Worm (Caenorhabditis elegans): ENCODE measurements around the gene ttc-37.
A peak's percentile ranks its signal among the peaks of the same experiment; 100 is the strongest.

The ttc-37 gene

ce11 chrV:5200188-5200587, 4.1 kb upstream of the ttc-37 start:
- TF ChIP-seq C08G9.2 (tag; optimal IDR thresholded peaks at IDR 0.05) (no peak), lim-6 (tag; optimal IDR thresholded peaks at IDR 0.05) (no peak), ceh-48 (tag; optimal IDR thresholded peaks at IDR 0.05) (no peak), hlh-8 (tag; optimal IDR thresholded peaks at IDR 0.05) (no peak), unc-42 (tag; optimal IDR thresholded peaks at IDR 0.05) (peak; percentile 98), madf-2 (tag; optimal IDR thresholded peaks at IDR 0.05) (no peak), elt-4 (tag; optimal IDR thresholded peaks at IDR 0.05) (no peak), pqm-1 (tag; optimal IDR thresholded peaks at IDR 0.05) (no peak), ceh-24 (tag; optimal IDR thresholded peaks at IDR 0.05) (no peak), pha-2 (tag; optimal IDR thresholded peaks at IDR 0.05) (no peak), fkh-10 (GFP tag; optimal IDR thresholded peaks at IDR 0.05) (peak; percentile 48), pat-9 (tag; optimal IDR thresholded peaks at IDR 0.05) (no peak), pha-4 (tag; optimal IDR thresholded peaks at IDR 0.05) (no peak), gmeb-2 (tag; optimal IDR thresholded peaks at IDR 0.05) (no peak)

- TF ChIP-seq unc-55 (GFP tag; optimal IDR thresholded peaks at IDR 0.05): peak; percentile 27
- no peak for TF ChIP-seq ceh-31 (tag; optimal IDR thresholded peaks at IDR 0.05)
Observed at ce11 chrV:5201706-5202105, 2.6 kb upstream of the ttc-37 start.

- TF ChIP-seq ceh-34 (tag; optimal IDR thresholded peaks at IDR 0.05) (no peak), ets-4 (tag; optimal IDR thresholded peaks at IDR 0.05) (no peak), ref-2 (tag; optimal IDR thresholded peaks at IDR 0.05) (no peak), ttx-3 (tag; optimal IDR thresholded peaks at IDR 0.05) (no peak), elt-4 (tag; optimal IDR thresholded peaks at IDR 0.05) (no peak), ceh-19 (GFP tag; optimal IDR thresholded peaks at IDR 0.05) (no peak), ceh-14 (tag; optimal IDR thresholded peaks at IDR 0.05) (no peak), ama-1 (optimal IDR thresholded peaks at IDR 0.05) (no peak), ceh-30 (tag; optimal IDR thresholded peaks at IDR 0.05) (no peak), ztf-16 (tag; optimal IDR thresholded peaks at IDR 0.05) (no peak), ceh-6 (GFP tag; optimal IDR thresholded peaks at IDR 0.05) (no peak), hlh-6 (tag; optimal IDR thresholded peaks at IDR 0.05) (no peak), unc-3 (GFP tag; conservative IDR thresholded peaks at IDR 0.05) (no peak), unc-3 (tag; optimal IDR thresholded peaks at IDR 0.05) (no peak), ceh-2 (tag; optimal IDR thresholded peaks at IDR 0.05) (no peak), ceh-22 (tag; optimal IDR thresholded peaks at IDR 0.05) (no peak), odd-2 (tag; optimal IDR thresholded peaks at IDR 0.05) (no peak), Y22D7AL.16 (tag; optimal IDR thresholded peaks at IDR 0.05) (no peak)
Observed at ce11 chrV:5203643-5204042, 632 bp upstream of the ttc-37 start.

ce11 chrV:5213674-5214073, 9.4 kb downstream of the ttc-37 start:
- TF ChIP-seq mec-3 (tag; optimal IDR thresholded peaks at IDR 0.05; ENCODE audit: borderline replicate concordance) (no peak), nfya-1 (tag; optimal IDR thresholded peaks at IDR 0.05) (peak; percentile 92)

- TF ChIP-seq sox-4 (tag; optimal IDR thresholded peaks at IDR 0.05) (no peak), ceh-9 (tag; optimal IDR thresholded peaks at IDR 0.05) (no peak), gmeb-2 (tag; optimal IDR thresholded peaks at IDR 0.05) (no peak), ceh-24 (tag; optimal IDR thresholded peaks at IDR 0.05) (no peak), elt-2 (tag; optimal IDR thresholded peaks at IDR 0.05) (no peak), hlh-6 (tag; optimal IDR thresholded peaks at IDR 0.05) (no peak), syd-9 (tag; optimal IDR thresholded peaks at IDR 0.05) (no peak), mec-3 (tag; optimal IDR thresholded peaks at IDR 0.05; ENCODE audit: borderline replicate concordance) (no peak), tbx-2 (tag; optimal IDR thresholded peaks at IDR 0.05) (no peak), ahr-1 (tag; optimal IDR thresholded peaks at IDR 0.05) (no peak)
Observed at ce11 chrV:5223044-5223443, 18.8 kb downstream of the ttc-37 start, which contains the start of gene Y49G5B.1. Gene Y49G5B.1, plus strand, starts transcription at chrV:5223367.

All from whole organism, late embryonic.